Worm (Caenorhabditis elegans): ENCODE data around the gene C34C12.2.

DNA sequence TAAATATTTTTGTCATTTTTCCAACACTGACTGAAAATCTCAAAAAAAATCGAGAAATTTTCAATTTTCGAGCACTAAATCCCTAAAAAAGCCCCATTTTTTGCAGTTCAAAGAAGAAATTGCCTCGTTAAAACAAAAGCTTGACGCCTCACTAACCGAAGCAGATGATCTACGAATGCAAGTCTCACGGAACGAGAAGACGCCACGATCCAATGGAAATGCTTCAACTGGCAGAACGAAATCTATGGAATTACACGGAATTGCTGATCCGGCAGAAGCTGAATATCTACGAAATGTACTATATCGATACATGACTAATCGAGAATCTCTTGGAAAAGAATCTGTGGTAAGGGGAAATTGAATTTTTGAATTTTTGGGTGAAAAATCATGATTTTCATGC lies 29.7 kb upstream of the C34C12.2 start:
- no peak for TF ChIP-seq nhr-28 (tag; optimal IDR thresholded peaks at IDR 0.05)
- no peak for TF ChIP-seq blmp-1 (tag; optimal IDR thresholded peaks at IDR 0.05)
- no peak for TF ChIP-seq ztf-11 (tag; optimal IDR thresholded peaks at IDR 0.05)
- no peak for TF ChIP-seq unc-39 (tag; optimal IDR thresholded peaks at IDR 0.05)
- no peak for TF ChIP-seq lin-32 (GFP tag; optimal IDR thresholded peaks at IDR 0.05)
- TF ChIP-seq mab-5 (tag; optimal IDR thresholded peaks at IDR 0.05) = no peak
- TF ChIP-seq pha-4 (tag; optimal IDR thresholded peaks at IDR 0.05) = no peak
- no peak for TF ChIP-seq ceh-83 (GFP tag; optimal IDR thresholded peaks at IDR 0.05)
